Worm (Caenorhabditis elegans) whole organism, early embryonic: Measurements from ENCODE around the gene K08F9.1.

Source experiments
- aly-1 ChIP-seq: sonication (generic microtip); optimal IDR thresholded peaks from 2 replicates; lab custom pipeline; 2016; ENCODE audit warnings: missing genetic modification characterization, missing compliant biosample characterization
- ama-1 ChIP-seq: fragments of 150-350 bp; optimal IDR thresholded peaks from 2 replicates; lab custom pipeline; 2014
- flt-1 ChIP-seq: fragments of 200-800 bp; sonication (Bioruptor generic); IDR thresholded peaks from 2 replicates; pipeline ENCODE4 v1.3.6; 2022; ENCODE audit warnings: missing genetic modification characterization, missing compliant biosample characterization
- hmg-4 ChIP-seq: fragments of 200-800 bp; sonication (Bioruptor generic); optimal IDR thresholded peaks from 2 replicates; lab custom pipeline; 2018; ENCODE audit warnings: mild to moderate bottlenecking, missing genetic modification characterization, missing compliant biosample characterization
- hnd-1 ChIP-seq: sonication (generic microtip); optimal IDR thresholded peaks from 2 replicates; lab custom pipeline; 2016; ENCODE audit warnings: missing genetic modification characterization, missing compliant biosample characterization
- sea-1 ChIP-seq: fragments of 200-800 bp; sonication (Bioruptor generic); conservative IDR thresholded peaks from 2 replicates; pipeline ENCODE4 v1.3.6; 2022; ENCODE audit warnings: missing genetic modification characterization, missing compliant biosample characterization
- tbx-37 ChIP-seq: fragments of 200-800 bp; sonication (Bioruptor generic); conservative IDR thresholded peaks from 2 replicates; pipeline ENCODE4 v1.3.6; 2022; ENCODE audit warnings: missing genetic modification reagents, missing genetic modification characterization, missing compliant biosample characterization
- tra-4 ChIP-seq: sonication (generic microtip); optimal IDR thresholded peaks from 2 replicates; lab custom pipeline; 2017; ENCODE audit warnings: missing genetic modification characterization, missing compliant biosample characterization

- TF ChIP-seq ama-1 (lab: Kevin White, UChicago) (no peak), aly-1 (tag; lab: Kevin White, UChicago) (no peak), hnd-1 (tag; lab: Kevin White, UChicago) (no peak), flt-1 (GFP tag; lab: Robert Waterston, UW) (no peak), tbx-37 (GFP tag; lab: Robert Waterston, UW) (no peak), sea-1 (GFP tag; lab: Robert Waterston, UW) (no peak), tra-4 (tag; lab: Kevin White, UChicago) (no peak), hmg-4 (GFP tag; lab: Kevin White, UChicago) (no peak)
Measured at ce11 chrV:15152010-15152409, 8.8 kb upstream of the K08F9.1 start.
